Fruit fly (Drosophila melanogaster): ENCODE results near the gene CG5167.

- no peak for TF ChIP-seq CTCF (optimal IDR thresholded peaks at IDR 0.05)
- no peak for TF ChIP-seq CG8478 (optimal IDR thresholded peaks at IDR 0.05)
These were observed 44.5 kb downstream of the CG5167 start for dm6 chr3R:12450713-12451259.
